Worm (Caenorhabditis elegans) whole organism, L3 larva: ENCODE results near the gene pis-1.

ENCODE experiments used
- ZK546.5 ChIP-seq: sonication (generic microtip); optimal IDR thresholded peaks from 2 replicates; lab custom pipeline; 2017; ENCODE audit warnings: missing biosample characterization, missing genetic modification characterization
- ama-1 ChIP-seq: fragments of 150-350 bp; optimal IDR thresholded peaks from 2 replicates; lab custom pipeline; 2018
- ceh-16 ChIP-seq: sonication (generic microtip); optimal IDR thresholded peaks from 2 replicates; lab custom pipeline; 2017; ENCODE audit warnings: missing biosample characterization, missing genetic modification characterization
- ceh-82 ChIP-seq: fragments of 150-350 bp; optimal IDR thresholded peaks from 2 replicates; lab custom pipeline; 2014; ENCODE audit warnings: missing biosample characterization, missing genetic modification characterization
- ceh-9 ChIP-seq: sonication (generic microtip); optimal IDR thresholded peaks from 2 replicates; lab custom pipeline; 2018; ENCODE audit warnings: missing biosample characterization, missing genetic modification characterization
- egl-5 ChIP-seq: fragments of 150-350 bp; optimal IDR thresholded peaks from 2 replicates; lab custom pipeline; 2017; ENCODE audit warnings: missing biosample characterization, missing genetic modification reagents, missing genetic modification characterization, inconsistent platforms
- elt-1 ChIP-seq: fragments of 150-350 bp; optimal IDR thresholded peaks from 2 replicates; lab custom pipeline; 2014; ENCODE audit warnings: missing biosample characterization, missing genetic modification characterization
- elt-2 ChIP-seq: sonication (generic microtip); optimal IDR thresholded peaks from 2 replicates; lab custom pipeline; 2016; ENCODE audit warnings: missing genetic modification reagents, mild to moderate bottlenecking, missing genetic modification characterization, missing compliant biosample characterization
- elt-3 ChIP-seq, 3 experiments: fragments of 150-350 bp in 1 of 3; sonication (generic microtip) in 2 of 3; optimal IDR thresholded peaks; 2 replicates in 2 of 3; 4 replicates in 1 of 3; lab custom pipeline; 2014 to 2017; ENCODE audit warnings: missing biosample characterization in 3 of 3, missing genetic modification characterization in 3 of 3
- eor-1 ChIP-seq, 2 experiments: fragments of 150-350 bp; optimal IDR thresholded peaks; 2 replicates each; lab custom pipeline; 2014 to 2018; ENCODE audit warnings: missing biosample characterization in 2 of 2, missing genetic modification characterization in 2 of 2
- fkh-2 ChIP-seq: fragments of 150-350 bp; optimal IDR thresholded peaks from 2 replicates; lab custom pipeline; 2014; ENCODE audit warnings: missing biosample characterization, missing genetic modification reagents, missing genetic modification characterization
- fos-1 ChIP-seq: fragments of 150-350 bp; optimal IDR thresholded peaks from 2 replicates; lab custom pipeline; 2014; ENCODE audit warnings: missing biosample characterization, missing genetic modification characterization
- hmg-11 ChIP-seq: sonication (generic microtip); optimal IDR thresholded peaks from 2 replicates; lab custom pipeline; 2016; ENCODE audit warnings: missing genetic modification characterization, missing compliant biosample characterization
- jun-1 ChIP-seq: fragments of 150-350 bp; optimal IDR thresholded peaks from 2 replicates; lab custom pipeline; 2014; ENCODE audit warnings: missing biosample characterization, missing genetic modification reagents, missing genetic modification characterization
- lin-15B ChIP-seq: fragments of 150-350 bp; optimal IDR thresholded peaks from 2 replicates; lab custom pipeline; 2014; ENCODE audit warnings: missing biosample characterization, missing genetic modification characterization
- lin-39 ChIP-seq: fragments of 150-350 bp; optimal IDR thresholded peaks from 2 replicates; lab custom pipeline; 2018; ENCODE audit warnings: missing biosample characterization, missing genetic modification reagents, missing genetic modification characterization
- lsy-12 ChIP-seq: sonication (generic microtip); optimal IDR thresholded peaks from 2 replicates; lab custom pipeline; 2016; ENCODE audit warnings: mild to moderate bottlenecking, missing genetic modification characterization, missing compliant biosample characterization
- mdl-1 ChIP-seq: fragments of 150-350 bp; optimal IDR thresholded peaks from 2 replicates; lab custom pipeline; 2014; ENCODE audit warnings: missing biosample characterization, missing genetic modification characterization
- nfya-1 ChIP-seq: sonication (generic microtip); optimal IDR thresholded peaks from 2 replicates; lab custom pipeline; 2017; ENCODE audit warnings: missing genetic modification characterization, mild to moderate bottlenecking, missing compliant biosample characterization, antibody characterized with exemption, moderate library complexity; ENCODE audit not compliant: insufficient read depth
- nhr-23 ChIP-seq: fragments of 150-350 bp; optimal IDR thresholded peaks from 2 replicates; lab custom pipeline; 2014; ENCODE audit warnings: missing biosample characterization, missing genetic modification reagents, missing genetic modification characterization
- nhr-237 ChIP-seq: fragments of 150-350 bp; optimal IDR thresholded peaks from 2 replicates; lab custom pipeline; 2014; ENCODE audit warnings: missing biosample characterization, missing genetic modification characterization
- nhr-25 ChIP-seq: sonication (generic microtip); optimal IDR thresholded peaks from 2 replicates; lab custom pipeline; 2017; ENCODE audit warnings: missing biosample characterization, missing genetic modification characterization
- nhr-28 ChIP-seq: fragments of 150-350 bp; optimal IDR thresholded peaks from 2 replicates; lab custom pipeline; 2014; ENCODE audit warnings: missing biosample characterization, missing genetic modification characterization
- nhr-43 ChIP-seq: sonication (generic microtip); optimal IDR thresholded peaks from 2 replicates; lab custom pipeline; 2016; ENCODE audit warnings: mild to moderate bottlenecking, missing genetic modification characterization, missing compliant biosample characterization; ENCODE audit not compliant: poor library complexity, severe bottlenecking
- nhr-67 ChIP-seq: fragments of 150-350 bp; optimal IDR thresholded peaks from 2 replicates; lab custom pipeline; 2014; ENCODE audit warnings: missing biosample characterization, missing genetic modification characterization
- nhr-76 ChIP-seq: fragments of 150-350 bp; sonication (generic microtip); optimal IDR thresholded peaks from 5 replicates; lab custom pipeline; 2014; ENCODE audit warnings: missing biosample characterization, missing genetic modification characterization
- nhr-77 ChIP-seq: fragments of 150-350 bp; optimal IDR thresholded peaks from 2 replicates; lab custom pipeline; 2014; ENCODE audit warnings: missing biosample characterization, missing genetic modification characterization
- pha-4 ChIP-seq: fragments of 150-350 bp; optimal IDR thresholded peaks from 2 replicates; lab custom pipeline; 2014; ENCODE audit warnings: missing biosample characterization, missing genetic modification reagents, missing genetic modification characterization
- pqm-1 ChIP-seq: fragments of 150-350 bp; optimal IDR thresholded peaks from 2 replicates; lab custom pipeline; 2017; ENCODE audit warnings: missing biosample characterization, missing genetic modification characterization, inconsistent platforms
- skn-1 ChIP-seq: fragments of 150-350 bp; optimal IDR thresholded peaks from 2 replicates; lab custom pipeline; 2014; ENCODE audit warnings: missing biosample characterization, missing genetic modification characterization
- tbx-2 ChIP-seq: sonication (generic microtip); optimal IDR thresholded peaks from 2 replicates; lab custom pipeline; 2016; ENCODE audit warnings: mild to moderate bottlenecking, missing genetic modification characterization, missing compliant biosample characterization
- unc-39 ChIP-seq: sonication (generic microtip); optimal IDR thresholded peaks from 4 replicates; lab custom pipeline; 2017; ENCODE audit warnings: missing biosample characterization, missing genetic modification characterization
- unc-62 ChIP-seq: fragments of 150-350 bp; sonication (generic microtip); optimal IDR thresholded peaks from 4 replicates; lab custom pipeline; 2014; ENCODE audit warnings: missing biosample characterization, missing genetic modification reagents, missing genetic modification characterization
- zag-1 ChIP-seq: fragments of 150-350 bp; optimal IDR thresholded peaks from 2 replicates; lab custom pipeline; 2014; ENCODE audit warnings: missing biosample characterization, missing genetic modification characterization
- ztf-11 ChIP-seq: fragments of 150-350 bp; optimal IDR thresholded peaks from 2 replicates; lab custom pipeline; 2014; ENCODE audit warnings: missing biosample characterization, missing genetic modification characterization
- ztf-4 ChIP-seq: fragments of 150-350 bp; optimal IDR thresholded peaks from 2 replicates; lab custom pipeline; 2014; ENCODE audit warnings: missing biosample characterization, missing genetic modification characterization

Gene pis-1

DNA sequence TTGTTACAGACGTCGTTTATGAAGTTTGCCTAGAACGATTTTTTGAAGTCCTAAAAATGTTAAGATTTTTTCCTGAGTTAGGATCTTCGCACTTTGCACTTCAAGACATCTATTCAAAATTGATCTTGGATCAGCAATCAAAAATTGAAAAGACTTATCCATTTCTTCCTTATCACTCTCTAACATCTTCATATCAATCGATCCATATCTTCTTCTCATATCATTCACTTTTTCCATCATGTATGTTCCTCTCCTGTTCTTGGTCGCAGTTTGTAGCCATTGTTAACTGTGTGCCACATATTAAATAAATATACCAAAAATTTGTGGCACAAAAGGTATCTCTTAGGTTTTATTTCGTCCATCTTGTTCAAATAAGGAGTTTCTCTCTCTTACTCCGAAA lies 40.7 kb downstream of the pis-1 start:
- TF ChIP-seq elt-3 (tag; optimal IDR thresholded peaks at IDR 0.05; lab: Kevin White, UChicago) (peak in 1 of 3 experiments; percentile 84), unc-62 (GFP tag; lab: Kevin White, UChicago) (no peak)

DNA sequence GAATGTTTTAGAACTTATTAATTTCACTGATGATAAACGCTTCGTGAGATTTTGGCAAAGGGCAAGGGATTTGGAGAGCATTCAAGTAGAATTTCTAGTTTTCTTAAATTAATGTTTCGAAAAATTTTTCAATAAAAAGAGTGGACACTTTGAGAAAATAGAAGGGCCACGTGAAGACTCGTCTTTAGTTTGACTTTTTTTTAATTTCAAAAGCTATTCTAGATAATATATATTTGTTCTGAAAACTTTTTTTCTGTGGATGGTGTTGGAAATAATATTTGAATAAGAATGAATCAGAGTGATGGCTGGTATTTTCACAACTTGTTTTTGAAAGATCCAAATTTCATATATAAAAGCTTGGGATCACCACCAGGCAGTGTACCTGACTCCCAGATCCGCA lies 48.1 kb downstream of the pis-1 start, which contains the start of gene C28D4.8:
Gene C28D4.8, minus strand, starts transcription at position 101 of the 400 bp plus-strand sequence.
- TF ChIP-seq pha-4 (tag; lab: Kevin White, UChicago) (no peak), zag-1 (tag; lab: Kevin White, UChicago) (no peak), elt-1 (no peak), nfya-1 (tag; lab: Kevin White, UChicago) (no peak), pqm-1 (tag; lab: Kevin White, UChicago) (no peak), nhr-77 (tag; lab: Kevin White, UChicago) (no peak), nhr-237 (tag; lab: Kevin White, UChicago) (no peak), lin-15B (tag; lab: Kevin White, UChicago) (no peak), skn-1 (no peak), jun-1 (tag; lab: Kevin White, UChicago) (no peak), nhr-67 (tag; lab: Kevin White, UChicago) (no peak), nhr-23 (tag; lab: Kevin White, UChicago) (no peak), ceh-82 (tag; lab: Kevin White, UChicago) (no peak), elt-2 (no peak), nhr-43 (tag; lab: Kevin White, UChicago) (no peak), unc-39 (tag; lab: Kevin White, UChicago) (no peak)
- TF ChIP-seq, all 47 proteins: peak for 0

DNA sequence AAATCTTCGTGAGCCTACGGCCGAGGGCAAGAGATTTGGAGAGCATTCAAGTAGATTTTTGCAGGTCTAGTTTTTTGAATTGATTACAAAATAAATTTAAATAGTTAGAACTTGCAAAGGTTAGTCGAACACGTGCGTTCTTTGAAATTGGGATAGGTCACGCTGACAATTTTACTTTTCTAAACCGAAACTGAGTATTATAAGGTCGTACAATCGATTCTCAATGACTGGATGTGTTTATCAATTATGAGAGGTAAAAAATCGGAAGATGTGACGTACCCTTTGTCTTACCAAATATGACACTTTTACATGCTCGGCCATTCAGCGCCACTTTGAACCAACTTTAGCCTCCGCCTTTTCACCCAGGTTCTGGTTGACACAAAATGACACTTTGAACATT lies 49.6 kb downstream of the pis-1 start, which contains the start of gene C28D4.5:
Gene C28D4.5, minus strand, starts transcription at position 101 of the 400 bp plus-strand sequence.
- no peak for TF ChIP-seq mdl-1 (tag; lab: Kevin White, UChicago)
- TF ChIP-seq lin-39 (tag; lab: Kevin White, UChicago): no peak
- TF ChIP-seq nhr-23 (tag; lab: Kevin White, UChicago): no peak
- no peak for TF ChIP-seq jun-1 (tag; lab: Kevin White, UChicago)
- no peak for TF ChIP-seq ceh-9 (tag; lab: Kevin White, UChicago)
- no peak for TF ChIP-seq eor-1 (tag; optimal IDR thresholded peaks at IDR 0.05; lab: Kevin White, UChicago)
- TF ChIP-seq nhr-25 (tag; lab: Kevin White, UChicago): no peak
- no peak for TF ChIP-seq nhr-76
- TF ChIP-seq elt-2: no peak
- TF ChIP-seq ZK546.5: no peak
- TF ChIP-seq lin-15B (tag; lab: Kevin White, UChicago): no peak
- TF ChIP-seq egl-5 (tag; lab: Kevin White, UChicago): no peak
- TF ChIP-seq nhr-43 (tag; lab: Kevin White, UChicago): no peak
- TF ChIP-seq fkh-2 (tag; lab: Kevin White, UChicago): no peak
- no peak for TF ChIP-seq nhr-28 (tag; lab: Kevin White, UChicago)
- TF ChIP-seq nhr-237 (tag; lab: Kevin White, UChicago): no peak
- TF ChIP-seq tbx-2 (tag; lab: Kevin White, UChicago): no peak

DNA sequence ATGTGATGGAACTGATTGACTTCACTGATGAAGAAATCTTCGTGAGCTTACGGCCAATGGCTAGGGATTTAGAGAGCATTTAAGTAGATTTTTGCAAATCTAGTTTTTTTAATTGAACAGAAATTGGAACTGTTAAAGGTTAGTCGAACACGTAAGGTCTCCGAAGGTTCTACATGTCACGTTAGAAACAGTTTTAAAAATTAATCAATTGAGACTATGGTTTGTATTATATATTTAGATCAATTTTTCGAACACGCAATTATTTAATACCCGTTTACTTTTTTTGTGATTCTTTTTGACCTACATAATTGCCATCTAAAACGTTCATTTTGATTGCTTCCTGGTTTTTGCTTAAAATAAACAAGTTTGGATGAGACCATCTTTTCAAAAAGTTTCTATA lies 51.5 kb downstream of the pis-1 start, which contains the start of gene C28D4.4:
Gene C28D4.4, minus strand, starts transcription at position 101 of the 400 bp plus-strand sequence.
- TF ChIP-seq nhr-23 (tag; lab: Kevin White, UChicago): no peak
- no peak for TF ChIP-seq nhr-25 (tag; lab: Kevin White, UChicago)
- TF ChIP-seq nhr-43 (tag; lab: Kevin White, UChicago): no peak
- TF ChIP-seq ztf-4: no peak

DNA sequence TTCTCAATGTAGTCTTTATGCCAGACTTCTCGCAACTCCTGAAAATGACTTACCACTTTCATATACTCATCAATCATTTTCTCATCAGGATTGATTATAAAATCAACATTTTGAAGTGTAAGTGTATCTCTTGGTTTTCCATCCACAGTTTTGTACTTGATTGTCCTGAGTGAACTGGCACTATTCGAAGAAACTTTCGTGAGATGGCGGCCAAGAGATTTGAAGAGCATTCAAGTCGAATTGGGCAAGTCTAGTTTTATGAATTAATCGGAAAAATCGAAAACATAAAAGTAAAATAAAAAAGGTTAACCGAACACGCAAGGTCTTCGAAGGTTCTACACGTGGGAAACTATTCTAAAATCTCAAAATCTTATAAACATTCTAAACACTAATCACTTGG lies 53.5 kb downstream of the pis-1 start, which contains the start of gene C28D4.7:
Gene C28D4.7, minus strand, starts transcription at position 265 of the 400 bp plus-strand sequence.
- no peak for TF ChIP-seq ZK546.5
- no peak for TF ChIP-seq pha-4 (tag; lab: Kevin White, UChicago)
- no peak for TF ChIP-seq lsy-12 (tag; lab: Kevin White, UChicago)
- TF ChIP-seq mdl-1 (tag; lab: Kevin White, UChicago): no peak
- no peak for TF ChIP-seq fos-1 (tag; lab: Kevin White, UChicago)
- TF ChIP-seq nhr-76: no peak
- no peak for TF ChIP-seq tbx-2 (tag; lab: Kevin White, UChicago)
- TF ChIP-seq fkh-2 (tag; lab: Kevin White, UChicago): no peak
- no peak for TF ChIP-seq ceh-16 (tag; lab: Kevin White, UChicago)
- no peak for TF ChIP-seq jun-1 (tag; lab: Kevin White, UChicago)
- no peak for TF ChIP-seq hmg-11 (tag; lab: Kevin White, UChicago)
- TF ChIP-seq ama-1 (lab: Kevin White, UChicago): no peak
- TF ChIP-seq ztf-11 (tag; lab: Kevin White, UChicago): no peak
- TF ChIP-seq nhr-23 (tag; lab: Kevin White, UChicago): no peak
- no peak for TF ChIP-seq skn-1
- no peak for TF ChIP-seq eor-1 (tag; optimal IDR thresholded peaks at IDR 0.05; lab: Kevin White, UChicago)
- no peak for TF ChIP-seq pqm-1 (tag; lab: Kevin White, UChicago)
